Fruit fly (Drosophila melanogaster): ENCODE data around the gene futsch.

Gene futsch

DNA sequence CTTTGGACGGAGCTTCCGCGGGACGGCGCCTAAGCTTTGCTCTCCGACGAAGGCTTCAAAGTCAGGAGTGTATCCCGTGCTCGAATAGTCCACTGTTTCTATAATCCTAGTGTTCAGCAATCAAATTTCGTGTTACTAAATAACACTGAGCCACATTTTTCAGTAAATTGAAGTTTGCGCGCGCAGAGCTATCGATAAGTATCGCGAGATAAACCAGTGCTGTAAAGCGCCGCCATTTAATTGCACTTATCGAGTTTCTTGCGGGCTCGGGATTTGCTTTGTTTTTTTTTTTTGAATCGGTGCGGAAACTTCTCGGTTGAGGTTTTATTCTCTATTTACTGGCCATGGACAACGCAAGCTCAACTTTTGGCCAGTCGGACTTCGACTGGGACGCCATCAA lies 68.0 kb downstream of the futsch start, which contains the start of the genes Rab27 and mei-38 (continued):
- TF ChIP-seq Neu2 (GFP tag; optimal IDR thresholded peaks at IDR 0.05; ENCODE audit: borderline replicate concordance): no peak
- no peak for TF ChIP-seq Fer2 (tag; optimal IDR thresholded peaks at IDR 0.05)
- TF ChIP-seq Camta (GFP tag; optimal IDR thresholded peaks at IDR 0.05): peak; percentile 9
- TF ChIP-seq Xrp1 (GFP tag; IDR thresholded peaks at IDR 0.05): 0 out of 2 replicates have a peak, but pooled peaks have one; percentile 34
- no peak for TF ChIP-seq CG12104 (GFP tag; optimal IDR thresholded peaks at IDR 0.05)
- TF ChIP-seq CG12299 (tag; optimal IDR thresholded peaks at IDR 0.05): no peak
- TF ChIP-seq CG33557 (GFP tag; optimal IDR thresholded peaks at IDR 0.05): no peak
- peak; percentile 48 for TF ChIP-seq phol (tag; optimal IDR thresholded peaks at IDR 0.05)
- no peak for TF ChIP-seq CG3281 (GFP tag; optimal IDR thresholded peaks at IDR 0.05)
- peak; percentile 97 for TF ChIP-seq CG10267 (tag; optimal IDR thresholded peaks at IDR 0.05)
- no peak for TF ChIP-seq ERR (GFP tag; optimal IDR thresholded peaks at IDR 0.05)
- no peak for TF ChIP-seq CG6175 (GFP tag; IDR thresholded peaks at IDR 0.05)
- TF ChIP-seq BEAF-32 (GFP tag; optimal IDR thresholded peaks at IDR 0.05): peak; percentile 80
- no peak for TF ChIP-seq Doc2 (GFP tag; IDR thresholded peaks at IDR 0.05)
- TF ChIP-seq CG18011 (GFP tag; optimal IDR thresholded peaks at IDR 0.05): no peak
- peak; percentile 65; the same call in 1 of the 2 replicates for TF ChIP-seq bbx (GFP tag; IDR thresholded peaks at IDR 0.05; ENCODE audit: partially characterized antibody)
- TF ChIP-seq sens (GFP tag): peak; percentile 65

DNA sequence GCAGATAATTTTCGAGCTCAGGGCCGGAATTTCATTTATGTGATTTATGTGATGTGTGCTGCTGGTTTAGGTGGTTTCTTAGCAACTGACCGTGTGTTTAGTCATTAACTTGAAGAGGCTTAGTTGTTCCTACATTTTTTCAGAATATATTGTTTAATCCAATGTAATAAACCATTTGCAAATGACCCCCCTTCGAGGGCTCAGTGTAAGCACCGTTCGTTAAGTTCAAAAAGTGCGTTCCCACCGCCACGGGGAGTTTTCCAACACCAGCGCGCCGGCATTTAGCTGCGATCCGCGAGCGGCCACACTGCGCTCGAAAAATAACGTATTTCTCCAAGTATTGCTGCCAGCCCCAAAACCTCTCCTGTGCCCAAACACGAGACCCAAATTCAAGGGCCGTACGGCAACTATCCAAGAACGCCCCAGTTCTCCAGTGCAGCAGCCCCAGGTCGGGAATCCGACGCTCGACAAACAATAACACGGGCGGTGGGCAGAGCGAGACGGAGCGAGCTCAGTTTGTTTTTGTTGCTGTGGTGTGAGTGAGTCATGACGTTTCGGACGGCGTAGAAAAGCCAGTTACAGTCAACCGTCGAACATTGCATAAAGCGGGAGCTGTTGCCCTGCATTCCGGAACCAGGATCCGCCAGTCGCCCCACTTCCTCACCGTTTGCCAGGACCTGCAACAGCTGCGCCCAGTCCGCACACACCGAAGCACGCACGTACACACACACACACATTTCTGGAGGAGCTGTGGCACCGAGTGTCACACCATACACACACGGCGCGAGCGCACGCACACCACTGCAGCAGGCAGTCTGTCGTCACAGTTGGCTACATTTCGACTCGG lies 69.6 kb downstream of the futsch start, which contains the start of gene rush:
Gene rush, plus strand, starts transcription at position 277 of the 847 bp plus-strand sequence.
- TF ChIP-seq danr (GFP tag; IDR thresholded peaks at IDR 0.05) (no peak), CG7357 (GFP tag; IDR thresholded peaks at IDR 0.05) (peak; percentile 64; the same call in 1 of the 3 replicates), Dbx (GFP tag; IDR thresholded peaks at IDR 0.05) (no peak; the same call in 2 of the 3 replicates), dpn (GFP tag; optimal IDR thresholded peaks at IDR 0.05) (peak; percentile 13 to 27), CG8359 (GFP tag; optimal IDR thresholded peaks at IDR 0.05; ENCODE audit: borderline replicate concordance) (no peak), fu2 (GFP tag; optimal IDR thresholded peaks at IDR 0.05) (no peak), CG3163 (GFP tag; optimal IDR thresholded peaks at IDR 0.05) (peak; percentile 19), CG2116 (GFP tag; optimal IDR thresholded peaks at IDR 0.05) (peak; percentile 32), tna (GFP tag; IDR thresholded peaks at IDR 0.05; ENCODE audit: partially characterized antibody) (no peak), CG11504 (tag; optimal IDR thresholded peaks at IDR 0.05) (no peak), CG14710 (tag; optimal IDR thresholded peaks at IDR 0.05) (peak; percentile 43), CG11696 (GFP tag; IDR thresholded peaks at IDR 0.05) (0 out of 2 replicates have a peak, but pooled peaks have one; percentile 15), CG4707 (GFP tag; optimal IDR thresholded peaks at IDR 0.05) (no peak), CG12659 (GFP tag; optimal IDR thresholded peaks at IDR 0.05) (peak; percentile 58), sr (GFP tag; IDR thresholded peaks at IDR 0.05) (no peak), CG2129 (GFP tag; IDR thresholded peaks at IDR 0.05; ENCODE audit: partially characterized antibody) (no peak), tgo (GFP tag; IDR thresholded peaks at IDR 0.05) (no peak), CG17385 (GFP tag; optimal IDR thresholded peaks at IDR 0.05) (peak; percentile 7), Ets97D (GFP tag; optimal IDR thresholded peaks at IDR 0.05) (peak; percentile 48), MESR4 (GFP tag; optimal IDR thresholded peaks at IDR 0.05) (peak; percentile 97), phol (tag; optimal IDR thresholded peaks at IDR 0.05) (peak; percentile 38), unpg (GFP tag; optimal IDR thresholded peaks at IDR 0.05) (peak; percentile 11), Nf-YB (GFP tag; optimal IDR thresholded peaks at IDR 0.05) (no peak), Xrp1 (GFP tag; IDR thresholded peaks at IDR 0.05) (peak; percentile 38; the same call in 1 of the 2 replicates), CG1024 (GFP tag; IDR thresholded peaks at IDR 0.05) (no peak), CG31441 (GFP tag; IDR thresholded peaks at IDR 0.05) (peak; percentile 49), CG3838 (GFP tag; optimal IDR thresholded peaks at IDR 0.05) (no peak), hkb (optimal IDR thresholded peaks at IDR 0.05) (no peak), hkb (GFP tag; IDR thresholded peaks at IDR 0.05) (no peak), CG1603 (tag; optimal IDR thresholded peaks at IDR 0.05) (peak; percentile 57), Dp (GFP tag; optimal IDR thresholded peaks at IDR 0.05) (peak; percentile 61), ERR (GFP tag; optimal IDR thresholded peaks at IDR 0.05) (peak; percentile 29), CG15073 (GFP tag; optimal IDR thresholded peaks at IDR 0.05) (no peak)

Data from whole organism, embryonic.